Worm (Caenorhabditis elegans) whole organism, L4 larva: ENCODE measurements around the gene unc-5.
A peak's percentile ranks its signal among the peaks of the same experiment; 100 is the strongest.

Experiments
- R02D3.7 ChIP-seq: fragments of 150-350 bp; sonication (generic microtip); optimal IDR thresholded peaks from 3 replicates; lab custom pipeline; 2014; ENCODE audit warnings: missing biosample characterization, missing genetic modification characterization
- T26A8.4 ChIP-seq: fragments of 200-800 bp; sonication (Bioruptor generic); IDR thresholded peaks from 2 replicates; pipeline ENCODE4 v1.3.6; 2022; ENCODE audit warnings: missing genetic modification characterization, missing compliant biosample characterization
- ZK546.5 ChIP-seq, 2 experiments: sonication (generic microtip); optimal IDR thresholded peaks; 2 replicates each; lab custom pipeline; 2017; ENCODE audit warnings: missing biosample characterization in 2 of 2, missing genetic modification characterization in 2 of 2
- aha-1 ChIP-seq: fragments of 150-350 bp; peaks from one replicate; lab custom pipeline; 2014; ENCODE audit warnings: missing biosample characterization, missing genetic modification characterization
- ama-1 ChIP-seq: fragments of 150-350 bp; optimal IDR thresholded peaks from 2 replicates; lab custom pipeline; 2014; ENCODE audit warnings: inconsistent platforms, mixed read lengths
- arid-1 ChIP-seq: fragments of 200-800 bp; sonication (Bioruptor generic); conservative IDR thresholded peaks from 2 replicates; pipeline ENCODE4 v1.3.6; 2022; ENCODE audit warnings: missing genetic modification reagents, missing genetic modification characterization, missing compliant biosample characterization
- ceh-20 ChIP-seq: fragments of 200-800 bp; sonication (Bioruptor generic); IDR thresholded peaks from 2 replicates; pipeline ENCODE4 v1.3.6; 2022; ENCODE audit warnings: missing genetic modification reagents, missing genetic modification characterization, missing compliant biosample characterization
- ceh-44 ChIP-seq: fragments of 200-800 bp; sonication (Bioruptor generic); IDR thresholded peaks from 2 replicates; pipeline ENCODE4 v1.3.6; 2022; ENCODE audit warnings: missing genetic modification reagents, missing genetic modification characterization, missing compliant biosample characterization
- ceh-62 ChIP-seq: sonication (generic microtip); optimal IDR thresholded peaks from 2 replicates; lab custom pipeline; 2017; ENCODE audit warnings: missing biosample characterization, missing genetic modification characterization
- ces-1 ChIP-seq: fragments of 150-350 bp; sonication (generic microtip); optimal IDR thresholded peaks from 4 replicates; lab custom pipeline; 2014; ENCODE audit warnings: missing biosample characterization, missing genetic modification reagents, missing genetic modification characterization
- daf-16 ChIP-seq, 3 experiments: sonication (generic microtip); optimal IDR thresholded peaks; 2 replicates each; lab custom pipeline; 2016 to 2017; ENCODE audit warnings: missing genetic modification characterization in 3 of 3, missing genetic modification reagents in 3 of 3, mild to moderate bottlenecking in 2 of 3, missing compliant biosample characterization in 2 of 3, missing biosample characterization in 1 of 3, moderate library complexity in 1 of 3
- hlh-30 ChIP-seq: sonication (generic microtip); optimal IDR thresholded peaks from 2 replicates; lab custom pipeline; 2017; ENCODE audit warnings: antibody characterized with exemption, mild to moderate bottlenecking, missing genetic modification characterization, missing compliant biosample characterization; ENCODE audit not compliant: insufficient read depth
- lin-15B ChIP-seq: fragments of 150-350 bp; sonication (generic microtip); optimal IDR thresholded peaks from 3 replicates; lab custom pipeline; 2014; ENCODE audit warnings: missing biosample characterization, missing genetic modification characterization
- lin-29 ChIP-seq: fragments of 200-800 bp; sonication (Bioruptor generic); IDR thresholded peaks from 2 replicates; pipeline ENCODE4 v1.3.6; 2022; ENCODE audit warnings: missing genetic modification reagents, missing genetic modification characterization, missing compliant biosample characterization
- lin-39 ChIP-seq: fragments of 150-350 bp; optimal IDR thresholded peaks from 2 replicates; lab custom pipeline; 2014; ENCODE audit warnings: missing biosample characterization, missing genetic modification reagents, missing genetic modification characterization
- mes-2 ChIP-seq: sonication (generic microtip); optimal IDR thresholded peaks from 2 replicates; lab custom pipeline; 2016; ENCODE audit warnings: missing genotype, mild to moderate bottlenecking, missing genetic modification characterization, missing compliant biosample characterization; ENCODE audit not compliant: poor library complexity, severe bottlenecking
- nhr-11 ChIP-seq: fragments of 150-350 bp; optimal IDR thresholded peaks from 2 replicates; lab custom pipeline; 2014; ENCODE audit warnings: missing biosample characterization, missing genetic modification characterization
- nhr-28 ChIP-seq: fragments of 150-350 bp; optimal IDR thresholded peaks from 2 replicates; lab custom pipeline; 2014; ENCODE audit warnings: missing biosample characterization, missing genetic modification characterization
- nhr-42 ChIP-seq: fragments of 200-800 bp; sonication (Bioruptor generic); IDR thresholded peaks from 2 replicates; pipeline ENCODE4 v1.3.6; 2022; ENCODE audit warnings: missing genetic modification characterization, missing compliant biosample characterization
- nhr-6 ChIP-seq: fragments of 150-350 bp; optimal IDR thresholded peaks from 2 replicates; lab custom pipeline; 2014; ENCODE audit warnings: missing biosample characterization, missing genetic modification characterization
- nhr-76 ChIP-seq: fragments of 150-350 bp; optimal IDR thresholded peaks from 2 replicates; lab custom pipeline; 2014; ENCODE audit warnings: missing biosample characterization, missing genetic modification characterization
- pha-4 ChIP-seq, 2 experiments: fragments of 150-350 bp in 1 of 2; fragments of 200-800 bp in 1 of 2; sonication (Bioruptor generic) in 1 of 2; IDR thresholded peaks in 1 of 2; optimal IDR thresholded peaks in 1 of 2; 2 replicates each; pipeline versions ENCODE4 v1.3.6 to Lab custom; 2014 to 2022; ENCODE audit warnings: missing genetic modification characterization in 2 of 2, missing genetic modification reagents in 2 of 2, missing biosample characterization in 1 of 2, missing compliant biosample characterization in 1 of 2
- sdz-12 ChIP-seq: fragments of 200-800 bp; sonication (Bioruptor generic); optimal IDR thresholded peaks from 2 replicates; lab custom pipeline; 2018; ENCODE audit warnings: mild to moderate bottlenecking, missing genetic modification characterization, missing compliant biosample characterization
- snpc-1.2 ChIP-seq: fragments of 200-800 bp; sonication (Bioruptor generic); IDR thresholded peaks from 2 replicates; pipeline ENCODE4 v1.3.6; 2022; ENCODE audit warnings: missing genetic modification reagents, missing genetic modification characterization, missing compliant biosample characterization
- tra-1 ChIP-seq: fragments of 200-800 bp; sonication (Bioruptor generic); IDR thresholded peaks from 2 replicates; pipeline ENCODE4 v1.3.6; 2022; ENCODE audit warnings: missing genetic modification reagents, missing genetic modification characterization, missing compliant biosample characterization
- unc-62 ChIP-seq, 3 experiments: fragments of 150-350 bp in 1 of 3; sonication (generic microtip); optimal IDR thresholded peaks in 2 of 3; peaks in 1 of 3; 1 replicate in 1 of 3; 2 replicates in 2 of 3; lab custom pipeline; 2014 to 2017; ENCODE audit warnings: missing biosample characterization in 3 of 3, missing genetic modification characterization in 3 of 3, missing genetic modification reagents in 3 of 3, missing genotype in 1 of 3
- vab-7 ChIP-seq: fragments of 200-800 bp; sonication (Bioruptor generic); IDR thresholded peaks from 2 replicates; pipeline ENCODE4 v1.3.6; 2022; ENCODE audit warnings: missing genetic modification reagents, missing genetic modification characterization, missing compliant biosample characterization
- ztf-7 ChIP-seq: fragments of 150-350 bp; optimal IDR thresholded peaks from 2 replicates; lab custom pipeline; 2014; ENCODE audit warnings: missing biosample characterization, missing genetic modification characterization

unc-5 gene

DNA sequence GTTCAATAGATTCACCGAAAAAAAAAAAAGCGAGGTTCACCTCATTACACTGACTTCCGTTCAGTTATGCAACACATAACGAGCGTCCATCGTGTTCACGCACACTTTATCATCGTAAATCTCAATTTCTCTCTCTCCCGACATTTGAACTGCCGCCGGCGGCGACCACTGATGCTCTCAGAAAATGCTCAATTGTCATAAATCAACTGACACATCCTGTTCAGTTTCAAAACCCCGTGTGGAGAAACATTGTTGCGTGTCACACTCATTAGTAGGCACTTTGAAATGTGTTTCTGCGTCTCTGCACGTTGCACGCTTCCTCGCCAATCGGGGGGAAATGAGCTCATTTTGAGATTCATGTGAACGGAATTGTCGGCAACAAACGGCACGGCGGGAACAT lies 7.6 kb upstream of the unc-5 start:
- TF ChIP-seq R02D3.7 (no peak), vab-7 (GFP tag; lab: Robert Waterston, UW) (no peak), hlh-30 (tag; lab: Kevin White, UChicago) (peak; percentile 41), nhr-11 (tag; lab: Kevin White, UChicago) (peak; percentile 1), ceh-20 (0 out of 2 replicates have a peak, but pooled peaks have one; percentile 35), ztf-7 (tag; lab: Kevin White, UChicago) (no peak), mes-2 (tag; lab: Kevin White, UChicago) (no peak), snpc-1.2 (0 out of 2 replicates have a peak, but pooled peaks have one; percentile 27), aha-1 (peak; percentile 1)
- TF ChIP-seq, all 104 proteins: peak for 5

- TF ChIP-seq unc-62 (GFP tag; optimal IDR thresholded peaks at IDR 0.05 in 1 of 2; lab: Kevin White, UChicago), result peak in 1 of 2 experiments; percentile 91
- TF ChIP-seq unc-62 (tag; optimal IDR thresholded peaks at IDR 0.05; lab: Kevin White, UChicago), result no peak
- TF ChIP-seq ZK546.5 (tag; optimal IDR thresholded peaks at IDR 0.05; lab: Kevin White, UChicago), result no peak
- TF ChIP-seq ceh-44 (GFP tag; lab: Robert Waterston, UW), result no peak
Observed at ce11 chrIV:5534596-5534995, 6.5 kb upstream of the unc-5 start.

DNA sequence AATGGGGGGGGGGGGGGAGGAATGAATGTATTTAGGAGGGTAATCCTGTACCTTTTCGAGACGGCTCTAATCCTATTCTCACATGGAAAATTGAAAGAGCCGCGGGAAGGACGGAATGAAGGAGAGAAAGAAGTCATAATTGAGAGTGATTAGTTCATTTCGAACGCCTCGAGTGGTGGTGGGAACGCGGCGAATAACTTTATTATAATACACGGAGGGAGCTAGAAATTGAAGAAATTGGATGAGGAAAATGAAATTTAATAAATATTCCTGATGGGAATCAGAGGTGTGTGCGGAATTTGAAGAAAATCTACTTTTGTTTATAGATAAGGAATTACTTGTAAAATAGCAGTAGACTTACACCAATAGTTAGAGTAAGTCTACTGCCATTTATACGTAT lies 5.4 kb upstream of the unc-5 start:
- TF ChIP-seq hlh-30 (tag; lab: Kevin White, UChicago), result no peak

ce11 chrIV:5530980-5531379 lies 2.8 kb upstream of the unc-5 start:
- TF ChIP-seq daf-16 (GFP tag; optimal IDR thresholded peaks at IDR 0.05; lab: Kevin White, UChicago) (no peak), daf-16 (tag; optimal IDR thresholded peaks at IDR 0.05; lab: Kevin White, UChicago) (peak; percentile 51), nhr-28 (tag; lab: Kevin White, UChicago) (no peak), nhr-42 (GFP tag; lab: Robert Waterston, UW) (no peak)
- TF ChIP-seq, all 104 proteins: peak for 1

DNA sequence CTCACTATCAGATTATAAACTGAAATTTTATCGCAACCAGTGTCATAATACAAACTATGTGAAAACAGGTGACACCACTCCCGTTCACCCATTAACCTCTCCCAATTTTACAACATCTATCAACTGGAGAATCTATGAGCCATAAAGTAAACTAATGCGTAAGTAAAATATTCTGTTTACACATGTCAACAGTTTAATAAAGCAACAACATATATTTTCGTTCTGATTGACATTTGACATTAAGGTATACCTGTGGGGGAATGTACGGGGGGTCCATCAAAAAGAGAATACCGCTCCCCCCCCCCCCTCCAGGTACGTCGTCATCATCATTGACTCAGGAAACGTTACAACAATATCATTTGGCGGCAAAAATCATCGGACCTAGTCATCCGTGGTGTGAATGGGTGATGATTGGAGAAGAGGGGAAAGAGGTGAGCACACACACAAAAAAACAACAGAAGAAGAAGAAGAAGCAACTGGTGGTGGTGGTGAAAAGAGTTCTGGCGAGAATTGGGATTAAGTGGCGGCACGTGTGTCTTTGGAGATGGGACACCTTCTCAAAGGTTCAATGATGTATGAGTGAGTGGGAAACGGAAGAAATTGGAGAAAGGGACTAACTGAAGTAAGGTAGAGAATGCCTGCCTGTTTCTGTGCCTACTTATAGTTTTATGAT lies 1.3 kb downstream of the unc-5 start:
- TF ChIP-seq aha-1 (peak; percentile 48), arid-1 (GFP tag; lab: Robert Waterston, UW) (no peak), snpc-1.2 (no peak), lin-29 (GFP tag; lab: Robert Waterston, UW) (no peak), pha-4 (GFP tag; IDR thresholded peaks at IDR 0.05; lab: Robert Waterston, UW) (no peak), pha-4 (tag; optimal IDR thresholded peaks at IDR 0.05; lab: Kevin White, UChicago) (peak; percentile 22), nhr-76 (tag; lab: Kevin White, UChicago) (no peak), ztf-7 (tag; lab: Kevin White, UChicago) (no peak), ces-1 (no peak), ceh-62 (tag; lab: Kevin White, UChicago) (no peak), sdz-12 (no peak), T26A8.4 (GFP tag; lab: Robert Waterston, UW) (no peak), nhr-6 (tag; lab: Kevin White, UChicago) (peak; percentile 42), tra-1 (GFP tag; lab: Robert Waterston, UW) (no peak)
- TF ChIP-seq, all 104 proteins: peak for 3

- TF ChIP-seq ama-1 (lab: Kevin White, UChicago) (no peak), unc-62 (GFP tag; optimal IDR thresholded peaks at IDR 0.05 in 1 of 2; lab: Kevin White, UChicago) (peak in 1 of 2 experiments; percentile 80), unc-62 (tag; optimal IDR thresholded peaks at IDR 0.05; lab: Kevin White, UChicago) (no peak), lin-15B (tag; lab: Kevin White, UChicago) (no peak), lin-39 (tag; lab: Kevin White, UChicago) (no peak), mes-2 (tag; lab: Kevin White, UChicago) (no peak)
Observed at ce11 chrIV:5519044-5519443, 9.1 kb downstream of the unc-5 start.
